Fruit fly (Drosophila melanogaster) whole organism, embryonic: ENCODE data around the gene rdog.
A peak's percentile ranks its signal among the peaks of the same experiment; 100 is the strongest.

Experiments used
- Ada2b ChIP-seq: fragments of 200-800 bp; sonication (Bioruptor generic); IDR thresholded peaks from 2 replicates; pipeline ENCODE4 v1.3.6; 2022; ENCODE audit warnings: missing biosample characterization, missing genetic modification characterization
- Awh ChIP-seq: fragments of 200-800 bp; sonication (Bioruptor generic); IDR thresholded peaks from 2 replicates; pipeline ENCODE4, ENCODE4 v1.3.6; 2022; ENCODE audit warnings: missing biosample characterization, missing genetic modification characterization
- B-H2 ChIP-seq: fragments of 200-800 bp; sonication (Bioruptor generic); optimal IDR thresholded peaks from 2 replicates; lab custom pipeline; 2018; ENCODE audit warnings: missing biosample characterization, mild to moderate bottlenecking, missing genetic modification characterization
- CG10543 ChIP-seq: fragments of 200-800 bp; sonication (Bioruptor generic); optimal IDR thresholded peaks from 3 replicates; lab custom pipeline; 2017; ENCODE audit warnings: missing biosample characterization, mild to moderate bottlenecking, missing genetic modification characterization, moderate library complexity
- CG11456 ChIP-seq: fragments of 200-800 bp; sonication (Bioruptor generic); IDR thresholded peaks from 3 replicates; pipeline ENCODE4 v1.3.6; 2022; ENCODE audit warnings: missing biosample characterization, missing genetic modification characterization
- CG12236 ChIP-seq: fragments of 200-800 bp; sonication (Bioruptor generic); optimal IDR thresholded peaks from 2 replicates; lab custom pipeline; 2016; ENCODE audit warnings: missing biosample characterization, missing genetic modification characterization
- CG13424 ChIP-seq: fragments of 200-800 bp; sonication (Bioruptor generic); optimal IDR thresholded peaks from 2 replicates; lab custom pipeline; 2019; ENCODE audit warnings: missing biosample characterization, mild to moderate bottlenecking, missing genetic modification characterization, moderate library complexity
- CG13894 ChIP-seq: fragments of 200-800 bp; sonication (Bioruptor generic); optimal IDR thresholded peaks from 3 replicates; lab custom pipeline; 2018; ENCODE audit warnings: missing biosample characterization, mild to moderate bottlenecking, missing genetic modification characterization, moderate library complexity
- CG14860 ChIP-seq: fragments of 200-800 bp; sonication (Bioruptor generic); IDR thresholded peaks from 3 replicates; pipeline ENCODE4 v1.3.6; 2022; ENCODE audit warnings: missing biosample characterization, missing genetic modification characterization; ENCODE audit not compliant: partially characterized antibody
- CG15011 ChIP-seq: fragments of 200-800 bp; sonication (Bioruptor generic); optimal IDR thresholded peaks from 3 replicates; lab custom pipeline; 2018; ENCODE audit warnings: missing biosample characterization, mild to moderate bottlenecking, missing genetic modification characterization
- CG18262 ChIP-seq: fragments of 200-800 bp; optimal IDR thresholded peaks from 3 replicates; lab custom pipeline; 2019; ENCODE audit warnings: missing biosample characterization, mild to moderate bottlenecking, missing genetic modification characterization, moderate library complexity
- CG2120 ChIP-seq: fragments of 200-800 bp; sonication (Bioruptor generic); optimal IDR thresholded peaks from 3 replicates; lab custom pipeline; 2016; ENCODE audit warnings: missing biosample characterization, missing genetic modification characterization
- CG31365 ChIP-seq: fragments of 200-800 bp; sonication (Bioruptor generic); optimal IDR thresholded peaks from 2 replicates; lab custom pipeline; 2018; ENCODE audit warnings: missing biosample characterization, mild to moderate bottlenecking, missing genetic modification characterization
- CG34376 ChIP-seq: fragments of 200-800 bp; sonication (Bioruptor generic); optimal IDR thresholded peaks from 2 replicates; lab custom pipeline; 2018; ENCODE audit warnings: missing biosample characterization, mild to moderate bottlenecking, missing genetic modification characterization
- CG3847 ChIP-seq: fragments of 200-800 bp; sonication (Bioruptor generic); IDR thresholded peaks from 2 replicates; pipeline ENCODE4 v1.3.6; 2022; ENCODE audit warnings: missing biosample characterization, missing genetic modification characterization
- CG6813 ChIP-seq: fragments of 200-800 bp; sonication (Bioruptor generic); optimal IDR thresholded peaks from 2 replicates; lab custom pipeline; 2017; ENCODE audit warnings: missing biosample characterization, missing genetic modification characterization, mild to moderate bottlenecking, moderate library complexity, missing genetic modification reagents
- CG7963 ChIP-seq: fragments of 200-800 bp; sonication (Bioruptor generic); IDR thresholded peaks from 3 replicates; pipeline ENCODE4 v1.3.6; 2022; ENCODE audit warnings: missing biosample characterization, missing genetic modification characterization; ENCODE audit not compliant: partially characterized antibody
- CG9215 ChIP-seq: fragments of 200-800 bp; sonication (Bioruptor generic); IDR thresholded peaks from 2 replicates; pipeline ENCODE4 v1.3.6; 2022; ENCODE audit warnings: missing biosample characterization, missing genetic modification characterization
- CG9727 ChIP-seq: fragments of 200-800 bp; sonication (Bioruptor generic); optimal IDR thresholded peaks from 3 replicates; lab custom pipeline; 2017; ENCODE audit warnings: missing biosample characterization, mild to moderate bottlenecking, missing genetic modification characterization
- CrebB ChIP-seq: fragments of 200-800 bp; sonication (Bioruptor generic); optimal IDR thresholded peaks from 3 replicates; lab custom pipeline; 2018; ENCODE audit warnings: missing biosample characterization, mild to moderate bottlenecking, missing genetic modification characterization
- Fer2 ChIP-seq: fragments of 200-800 bp; sonication (Bioruptor generic); optimal IDR thresholded peaks from 2 replicates; lab custom pipeline; 2018; ENCODE audit warnings: missing biosample characterization, mild to moderate bottlenecking, missing genetic modification characterization, moderate library complexity
- Gug ChIP-seq: fragments of 200-800 bp; sonication (Bioruptor generic); IDR thresholded peaks from 4 replicates; pipeline ENCODE4 v1.3.6; 2022; ENCODE audit warnings: missing biosample characterization, missing genetic modification characterization
- HHEX ChIP-seq: fragments of 200-800 bp; sonication (Bioruptor generic); optimal IDR thresholded peaks from 3 replicates; lab custom pipeline; 2017; ENCODE audit warnings: missing biosample characterization, mild to moderate bottlenecking, missing genetic modification characterization, missing genetic modification reagents
- HLH3B ChIP-seq: fragments of 200-800 bp; sonication (Bioruptor generic); IDR thresholded peaks from 2 replicates; pipeline ENCODE4 v1.3.6; 2022; ENCODE audit warnings: missing biosample characterization, missing genetic modification characterization
- Hey ChIP-seq: fragments of 200-800 bp; sonication (Bioruptor generic); optimal IDR thresholded peaks from 3 replicates; lab custom pipeline; 2018; ENCODE audit warnings: missing biosample characterization, mild to moderate bottlenecking, missing genetic modification characterization
- Mad ChIP-seq: fragments of 200-800 bp; sonication (Bioruptor generic); optimal IDR thresholded peaks from 2 replicates; lab custom pipeline; 2016; ENCODE audit warnings: missing biosample characterization, missing genetic modification characterization
- PHDP ChIP-seq: fragments of 200-800 bp; sonication (Bioruptor generic); optimal IDR thresholded peaks from 3 replicates; lab custom pipeline; 2018; ENCODE audit warnings: missing biosample characterization, mild to moderate bottlenecking, missing genetic modification characterization, moderate library complexity
- Ptx1 ChIP-seq: fragments of 200-800 bp; sonication (Bioruptor generic); IDR thresholded peaks from 2 replicates; pipeline ENCODE4 v1.3.6; 2022; ENCODE audit warnings: missing biosample characterization, missing genetic modification characterization
- Rx ChIP-seq: fragments of 200-800 bp; sonication (Bioruptor generic); IDR thresholded peaks from 2 replicates; pipeline ENCODE4 v1.3.6; 2022; ENCODE audit warnings: missing biosample characterization, missing genetic modification characterization
- ap ChIP-seq: fragments of 200-800 bp; sonication (Bioruptor generic); IDR thresholded peaks from 2 replicates; pipeline ENCODE4 v1.3.6; 2022; ENCODE audit warnings: missing biosample characterization, missing genetic modification characterization
- az2 ChIP-seq: fragments of 200-800 bp; sonication (Bioruptor generic); optimal IDR thresholded peaks from 3 replicates; lab custom pipeline; 2016; ENCODE audit warnings: missing biosample characterization, missing genetic modification characterization
- bcd ChIP-seq: fragments of 200-800 bp; sonication (Bioruptor generic); optimal IDR thresholded peaks from 2 replicates; lab custom pipeline; 2017; ENCODE audit warnings: missing biosample characterization, mild to moderate bottlenecking, missing genetic modification characterization
- bigmax ChIP-seq: fragments of 200-800 bp; sonication (Bioruptor generic); optimal IDR thresholded peaks from 2 replicates; lab custom pipeline; 2018; ENCODE audit warnings: missing biosample characterization, mild to moderate bottlenecking, missing genetic modification characterization
- dm ChIP-seq: fragments of 200-800 bp; sonication (Bioruptor generic); optimal IDR thresholded peaks from 3 replicates; lab custom pipeline; 2016; ENCODE audit warnings: missing biosample characterization, missing genetic modification characterization
- esg ChIP-seq: fragments of 200-800 bp; sonication (Bioruptor generic); conservative IDR thresholded peaks from 2 replicates; pipeline ENCODE4 v1.3.6; 2022; ENCODE audit warnings: missing biosample characterization, missing genetic modification characterization
- gfzf ChIP-seq: fragments of 200-800 bp; sonication (Bioruptor generic); optimal IDR thresholded peaks from 2 replicates; lab custom pipeline; 2016; ENCODE audit warnings: missing biosample characterization, mild to moderate bottlenecking, missing genetic modification characterization, moderate library complexity
- lab ChIP-seq: fragments of 200-800 bp; sonication (Bioruptor generic); optimal IDR thresholded peaks from 3 replicates; lab custom pipeline; 2017; ENCODE audit warnings: missing biosample characterization, missing genetic modification characterization, mild to moderate bottlenecking, moderate library complexity, missing genetic modification reagents
- lola ChIP-seq, 3 experiments: fragments of >200 bp in 2 of 3; fragments of 200-800 bp in 1 of 3; sonication (Bioruptor generic) in 1 of 3; optimal IDR thresholded peaks; 2 replicates each; lab custom pipeline; 2017 to 2019; ENCODE audit warnings: missing biosample characterization in 3 of 3, missing genetic modification characterization in 3 of 3, mild to moderate bottlenecking in 1 of 3, moderate library complexity in 1 of 3
- luna ChIP-seq: fragments of 200-800 bp; sonication (Bioruptor generic); optimal IDR thresholded peaks from 2 replicates; lab custom pipeline; 2016; ENCODE audit warnings: missing biosample characterization, missing genetic modification characterization
- mam ChIP-seq: fragments of 200-800 bp; sonication (Bioruptor generic); optimal IDR thresholded peaks from 3 replicates; lab custom pipeline; 2016; ENCODE audit warnings: missing biosample characterization, missing genetic modification characterization
- mirr ChIP-seq: fragments of 200-800 bp; sonication (Bioruptor generic); optimal IDR thresholded peaks from 3 replicates; lab custom pipeline; 2018; ENCODE audit warnings: missing biosample characterization, mild to moderate bottlenecking, missing genetic modification characterization
- pros ChIP-seq: fragments of 200-800 bp; sonication (Bioruptor generic); optimal IDR thresholded peaks from 3 replicates; lab custom pipeline; 2019; ENCODE audit warnings: missing biosample characterization, mild to moderate bottlenecking, missing genetic modification characterization, moderate library complexity
- sens ChIP-seq: fragments of 200-800 bp; sonication (Bioruptor generic); peaks from one replicate; lab custom pipeline; 2016; ENCODE audit warnings: missing biosample characterization, missing genetic modification characterization
- seq ChIP-seq: fragments of 200-800 bp; sonication (Bioruptor generic); IDR thresholded peaks from 2 replicates; pipeline ENCODE4 v1.3.6; 2022; ENCODE audit warnings: missing biosample characterization, missing genetic modification characterization
- sisA ChIP-seq: fragments of 200-800 bp; sonication (Bioruptor generic); IDR thresholded peaks from 2 replicates; pipeline ENCODE4 v1.3.6; 2022; ENCODE audit warnings: missing biosample characterization, missing genetic modification characterization
- slbo ChIP-seq: fragments of 200-800 bp; sonication (Bioruptor generic); IDR thresholded peaks from 2 replicates; pipeline ENCODE4 v1.3.6; 2022; ENCODE audit warnings: missing biosample characterization, missing genetic modification characterization
- sob ChIP-seq: fragments of 200-800 bp; sonication (Bioruptor generic); IDR thresholded peaks from 2 replicates; pipeline ENCODE4 v1.3.6; 2022; ENCODE audit warnings: missing biosample characterization, missing genetic modification characterization
- trem ChIP-seq: fragments of 200-800 bp; optimal IDR thresholded peaks from 3 replicates; lab custom pipeline; 2019; ENCODE audit warnings: missing biosample characterization, mild to moderate bottlenecking, missing genetic modification characterization, moderate library complexity
- zfh2 ChIP-seq: fragments of 200-800 bp; sonication (Bioruptor generic); optimal IDR thresholded peaks from 2 replicates; lab custom pipeline; 2016; ENCODE audit warnings: missing biosample characterization, missing genetic modification characterization

Gene rdog

DNA sequence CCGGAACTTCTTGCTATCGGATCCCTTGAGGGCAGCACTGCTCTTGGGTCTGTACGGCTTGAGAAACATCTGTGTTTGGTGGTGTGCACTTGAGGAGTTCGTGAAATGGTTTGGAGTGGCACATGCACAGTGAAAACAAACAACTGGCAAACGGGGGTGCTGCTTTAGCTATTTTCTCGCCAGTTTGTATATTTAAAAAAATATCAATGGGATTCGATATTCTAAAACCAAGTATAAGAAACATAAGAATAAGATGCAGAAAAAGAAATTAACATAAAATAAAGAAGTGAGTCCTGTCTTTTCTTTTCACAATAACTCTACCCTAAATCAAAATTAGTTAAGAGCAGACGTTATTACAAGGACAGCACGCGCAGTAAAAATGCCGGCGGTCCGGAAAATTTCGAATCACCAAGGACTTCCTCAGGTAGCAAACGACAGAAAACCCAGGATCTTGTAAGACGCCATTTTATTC is 6.3 kb upstream of the rdog start, which contains the start of gene eIF2D (continued):
- peak; percentile 47; the same call in 1 of the 2 replicates for TF ChIP-seq Awh
- TF ChIP-seq az2 (GFP tag; lab: Kevin White, UChicago) = peak; percentile 47
- TF ChIP-seq CG3847 = peak; percentile 30; the same call in 1 of the 2 replicates
- TF ChIP-seq Hey (tag; lab: Kevin White, UChicago) = no peak
- TF ChIP-seq sisA (GFP tag; lab: Robert Waterston, UW) = no peak; the same call in 1 of the 2 replicates
- peak; percentile 51; the same call in 1 of the 2 replicates for TF ChIP-seq sob (GFP tag; lab: Robert Waterston, UW)
- 0 out of 2 replicates have a peak, but pooled peaks have one; percentile 42 for TF ChIP-seq seq (GFP tag; lab: Robert Waterston, UW)
- TF ChIP-seq CG13424 = peak; percentile 62
- 0 out of 2 replicates have a peak, but pooled peaks have one; percentile 48 for TF ChIP-seq Rx (GFP tag; lab: Robert Waterston, UW)
- peak; percentile 46 for TF ChIP-seq CG34376
- 0 out of 2 replicates have a peak, but pooled peaks have one; percentile 21 for TF ChIP-seq ap (GFP tag; lab: Robert Waterston, UW)
- peak; percentile 33 for TF ChIP-seq dm
- TF ChIP-seq luna (GFP tag; lab: Kevin White, UChicago) = no peak
- peak; percentile 61; the same call in 1 of the 2 replicates for TF ChIP-seq HLH3B (GFP tag; lab: Robert Waterston, UW)
- peak; percentile 29 for TF ChIP-seq zfh2 (GFP tag; lab: Kevin White, UChicago)
- TF ChIP-seq CG2120 (GFP tag; lab: Kevin White, UChicago) = peak; percentile 64
- TF ChIP-seq B-H2 (GFP tag; lab: Kevin White, UChicago) = peak; percentile 46
- peak; percentile 1 for TF ChIP-seq gfzf (GFP tag; lab: Kevin White, UChicago)
- no peak for TF ChIP-seq mirr
- TF ChIP-seq CG9727 (GFP tag; lab: Kevin White, UChicago) = peak; percentile 54
- peak; percentile 59 for TF ChIP-seq CG6813
- TF ChIP-seq CG14860 = no peak
- peak; percentile 33 for TF ChIP-seq bcd (GFP tag; lab: Kevin White, UChicago)
- peak; percentile 42 for TF ChIP-seq Mad (GFP tag; lab: Kevin White, UChicago)
- peak; percentile 55 for TF ChIP-seq HHEX (GFP tag; lab: Kevin White, UChicago)
- TF ChIP-seq CG18262 (tag; lab: Kevin White, UChicago) = peak; percentile 72
- TF ChIP-seq PHDP (tag; lab: Kevin White, UChicago) = peak; percentile 63
- no peak for TF ChIP-seq CG15011 (GFP tag; lab: Kevin White, UChicago)
- TF ChIP-seq CG10543 (GFP tag; lab: Kevin White, UChicago) = peak; percentile 36
- TF ChIP-seq CG13894 (tag; lab: Kevin White, UChicago) = peak; percentile 26
- TF ChIP-seq CG11456 (GFP tag; lab: Robert Waterston, UW) = 0 out of 3 replicates have a peak, but pooled peaks have one; percentile 57
- TF ChIP-seq sens (GFP tag; lab: Kevin White, UChicago) = peak; percentile 96
- TF ChIP-seq lab = peak; percentile 77
- peak; percentile 57; the same call in 1 of the 2 replicates for TF ChIP-seq Ada2b (GFP tag; lab: Robert Waterston, UW)
- 0 out of 4 replicates have a peak, but pooled peaks have one; percentile 8 for TF ChIP-seq Gug
- peak in 1 of 3 experiments; percentile 52 for TF ChIP-seq lola (GFP tag; optimal IDR thresholded peaks at IDR 0.05; lab: Kevin White, UChicago)
- peak; percentile 45 for TF ChIP-seq mam (GFP tag; lab: Kevin White, UChicago)
- TF ChIP-seq Ptx1 (GFP tag; lab: Robert Waterston, UW) = peak; percentile 53
- TF ChIP-seq Fer2 (tag; lab: Kevin White, UChicago) = peak; percentile 29
- TF ChIP-seq esg (GFP tag; lab: Robert Waterston, UW) = peak; percentile 10; the same call in 1 of the 2 replicates
- TF ChIP-seq pros (GFP tag; lab: Kevin White, UChicago) = peak; percentile 90
- TF ChIP-seq CrebB (tag; lab: Kevin White, UChicago) = peak; percentile 40
- peak; percentile 63 for TF ChIP-seq slbo (GFP tag; lab: Robert Waterston, UW)
- no peak; the same call in 1 of the 2 replicates for TF ChIP-seq CG9215
- no peak for TF ChIP-seq bigmax (GFP tag; lab: Kevin White, UChicago)
- TF ChIP-seq CG12236 (GFP tag; lab: Kevin White, UChicago) = no peak
- TF ChIP-seq CG7963 (GFP tag; lab: Robert Waterston, UW) = no peak
- no peak for TF ChIP-seq CG31365 (tag; lab: Kevin White, UChicago)
- TF ChIP-seq trem (tag; lab: Kevin White, UChicago) = peak; percentile 50
